Fruit fly (Drosophila melanogaster) whole organism: ENCODE results near the gene CG32536.

Source experiments
- CG8478 ChIP-seq: fragments of >200 bp; optimal IDR thresholded peaks from 2 replicates; lab custom pipeline; 2018; ENCODE audit warnings: inconsistent platforms
- Dll ChIP-seq: fragments of >200 bp; optimal IDR thresholded peaks from 2 replicates; lab custom pipeline; 2017
- EcR ChIP-seq, 2 experiments: fragments of >200 bp; optimal IDR thresholded peaks; 2 replicates each; lab custom pipeline; 2017; ENCODE audit warnings: missing biosample characterization in 2 of 2, missing genetic modification characterization in 2 of 2, missing genetic modification reagents in 2 of 2
- pan ChIP-seq: fragments of >200 bp; optimal IDR thresholded peaks from 2 replicates; lab custom pipeline; 2017
- psq ChIP-seq: fragments of >200 bp; optimal IDR thresholded peaks from 2 replicates; lab custom pipeline; 2017
- usp ChIP-seq: fragments of >200 bp; optimal IDR thresholded peaks from 2 replicates; lab custom pipeline; 2017; ENCODE audit warnings: missing biosample characterization, missing genetic modification characterization, mixed read lengths

The CG32536 gene

dm6 chrX:19315421-19316260 is 38.9 kb upstream of the CG32536 start:
- TF ChIP-seq pan (lab: Kevin White, UChicago) (no peak), usp (GFP tag; lab: Kevin White, UChicago) (no peak), psq (no peak), CG8478 (lab: Kevin White, UChicago) (no peak), Dll (lab: Kevin White, UChicago) (no peak), EcR (GFP tag; optimal IDR thresholded peaks at IDR 0.05; lab: Kevin White, UChicago) (no peak)

- no peak for TF ChIP-seq CG8478 (lab: Kevin White, UChicago)
- TF ChIP-seq psq = no peak
- no peak for TF ChIP-seq EcR (GFP tag; optimal IDR thresholded peaks at IDR 0.05; lab: Kevin White, UChicago)
- TF ChIP-seq Dll (lab: Kevin White, UChicago) = no peak
- no peak for TF ChIP-seq usp (GFP tag; lab: Kevin White, UChicago)
- no peak for TF ChIP-seq pan (lab: Kevin White, UChicago)
Observed at dm6 chrX:19314283-19315178, 37.8 kb upstream of the CG32536 start.

dm6 chrX:19309648-19310047 is 33.0 kb upstream of the CG32536 start:
- TF ChIP-seq EcR (GFP tag; optimal IDR thresholded peaks at IDR 0.05; lab: Kevin White, UChicago) (no peak), Dll (lab: Kevin White, UChicago) (no peak), CG8478 (lab: Kevin White, UChicago) (no peak)

dm6 chrX:19307810-19308456 is 31.2 kb upstream of the CG32536 start, which contains the start of gene CG8051:
Gene CG8051 (minus strand): TSS chrX:19307925.
- TF ChIP-seq pan (lab: Kevin White, UChicago) (no peak), Dll (lab: Kevin White, UChicago) (no peak)

dm6 chrX:19306531-19306930 is 29.8 kb upstream of the CG32536 start:
- no peak for TF ChIP-seq CG8478 (lab: Kevin White, UChicago)
- TF ChIP-seq Dll (lab: Kevin White, UChicago) = no peak
- no peak for TF ChIP-seq pan (lab: Kevin White, UChicago)
- no peak for TF ChIP-seq usp (GFP tag; lab: Kevin White, UChicago)
- no peak for TF ChIP-seq psq
- TF ChIP-seq EcR (GFP tag; optimal IDR thresholded peaks at IDR 0.05; lab: Kevin White, UChicago) = no peak

- TF ChIP-seq EcR (GFP tag; optimal IDR thresholded peaks at IDR 0.05; lab: Kevin White, UChicago) = no peak
- no peak for TF ChIP-seq pan (lab: Kevin White, UChicago)
- no peak for TF ChIP-seq CG8478 (lab: Kevin White, UChicago)
- no peak for TF ChIP-seq Dll (lab: Kevin White, UChicago)
- no peak for TF ChIP-seq usp (GFP tag; lab: Kevin White, UChicago)
- TF ChIP-seq psq = no peak
Observed at dm6 chrX:19305172-19305571, 28.5 kb upstream of the CG32536 start.

dm6 chrX:19299367-19299766 is 22.7 kb upstream of the CG32536 start:
- TF ChIP-seq psq = no peak
- no peak for TF ChIP-seq EcR (GFP tag; optimal IDR thresholded peaks at IDR 0.05; lab: Kevin White, UChicago)
- no peak for TF ChIP-seq usp (GFP tag; lab: Kevin White, UChicago)
- TF ChIP-seq Dll (lab: Kevin White, UChicago) = no peak
- no peak for TF ChIP-seq pan (lab: Kevin White, UChicago)
- TF ChIP-seq CG8478 (lab: Kevin White, UChicago) = no peak

- TF ChIP-seq psq (no peak), usp (GFP tag; lab: Kevin White, UChicago) (no peak)
Observed at dm6 chrX:19298785-19299114, 22.1 kb upstream of the CG32536 start.

- TF ChIP-seq pan (lab: Kevin White, UChicago) (no peak), EcR (GFP tag; optimal IDR thresholded peaks at IDR 0.05; lab: Kevin White, UChicago) (no peak), psq (no peak), usp (GFP tag; lab: Kevin White, UChicago) (no peak), CG8478 (lab: Kevin White, UChicago) (no peak), Dll (lab: Kevin White, UChicago) (no peak)
Observed at dm6 chrX:19297899-19298784, 21.4 kb upstream of the CG32536 start, which contains the start of gene CG8034. Gene CG8034 (minus strand): TSS chrX:19298162.

- no peak for TF ChIP-seq pan (lab: Kevin White, UChicago)
- TF ChIP-seq usp (GFP tag; lab: Kevin White, UChicago) = no peak
- no peak for TF ChIP-seq CG8478 (lab: Kevin White, UChicago)
- no peak for TF ChIP-seq psq
- TF ChIP-seq Dll (lab: Kevin White, UChicago) = no peak
- TF ChIP-seq EcR (GFP tag; optimal IDR thresholded peaks at IDR 0.05; lab: Kevin White, UChicago) = no peak
Observed at dm6 chrX:19295831-19296423, 19.2 kb upstream of the CG32536 start.
